Worm (Caenorhabditis elegans) whole organism, L2 larva: ENCODE measurements around the gene wht-7.

Experiments
- C34F6.9 ChIP-seq: fragments of 150-350 bp; optimal IDR thresholded peaks from 2 replicates; lab custom pipeline; 2014; ENCODE audit warnings: missing biosample characterization, missing genetic modification characterization
- F13H6.1 ChIP-seq: sonication (generic microtip); optimal IDR thresholded peaks from 2 replicates; lab custom pipeline; 2016; ENCODE audit warnings: missing genetic modification characterization, missing compliant biosample characterization
- R02D3.7 ChIP-seq: fragments of 150-350 bp; optimal IDR thresholded peaks from 2 replicates; lab custom pipeline; 2014; ENCODE audit warnings: missing biosample characterization, missing genetic modification characterization
- Y55F3AM.14 ChIP-seq: fragments of 200-800 bp; sonication (Bioruptor generic); optimal IDR thresholded peaks from 2 replicates; lab custom pipeline; 2018; ENCODE audit warnings: mild to moderate bottlenecking, missing genetic modification characterization, missing compliant biosample characterization
- ZK546.5 ChIP-seq: sonication (generic microtip); optimal IDR thresholded peaks from 2 replicates; lab custom pipeline; 2017; ENCODE audit warnings: missing biosample characterization, missing genetic modification characterization
- alr-1 ChIP-seq: fragments of 150-350 bp; optimal IDR thresholded peaks from 2 replicates; lab custom pipeline; 2014; ENCODE audit warnings: missing biosample characterization, missing genetic modification characterization
- aly-2 ChIP-seq: fragments of 150-350 bp; optimal IDR thresholded peaks from 2 replicates; lab custom pipeline; 2014; ENCODE audit warnings: missing biosample characterization, missing genetic modification characterization
- ama-1 ChIP-seq: fragments of 150-350 bp; optimal IDR thresholded peaks from 2 replicates; lab custom pipeline; 2018; ENCODE audit warnings: inconsistent platforms
- blmp-1 ChIP-seq: sonication (generic microtip); optimal IDR thresholded peaks from 2 replicates; lab custom pipeline; 2017; ENCODE audit warnings: missing genetic modification characterization, mild to moderate bottlenecking, missing compliant biosample characterization, antibody characterized with exemption, moderate library complexity; ENCODE audit not compliant: insufficient read depth
- ceh-82 ChIP-seq: fragments of 150-350 bp; optimal IDR thresholded peaks from 2 replicates; lab custom pipeline; 2014; ENCODE audit warnings: missing biosample characterization, missing genetic modification characterization
- crh-2 ChIP-seq: sonication (generic microtip); optimal IDR thresholded peaks from 2 replicates; lab custom pipeline; 2017; ENCODE audit warnings: missing biosample characterization, missing genetic modification characterization
- dmd-4 ChIP-seq: sonication (generic microtip); optimal IDR thresholded peaks from 2 replicates; lab custom pipeline; 2017; ENCODE audit warnings: missing biosample characterization, missing genetic modification characterization
- egl-27 ChIP-seq: sonication (generic microtip); optimal IDR thresholded peaks from 3 replicates; lab custom pipeline; 2017; ENCODE audit warnings: missing biosample characterization, missing genetic modification reagents, missing genetic modification characterization
- fos-1 ChIP-seq: fragments of 150-350 bp; optimal IDR thresholded peaks from 2 replicates; lab custom pipeline; 2014; ENCODE audit warnings: missing biosample characterization, missing genetic modification characterization
- gmeb-1 ChIP-seq: fragments of 150-350 bp; optimal IDR thresholded peaks from 2 replicates; lab custom pipeline; 2014; ENCODE audit warnings: missing biosample characterization, missing genetic modification characterization
- lin-11 ChIP-seq: fragments of 150-350 bp; sonication (generic microtip); optimal IDR thresholded peaks from 2 replicates; lab custom pipeline; 2014; ENCODE audit warnings: missing biosample characterization, missing genetic modification characterization, inconsistent platforms, mixed read lengths
- lin-13 ChIP-seq: fragments of 150-350 bp; optimal IDR thresholded peaks from 2 replicates; lab custom pipeline; 2014; ENCODE audit warnings: missing biosample characterization, missing genetic modification reagents, missing genetic modification characterization
- lin-39 ChIP-seq: fragments of 150-350 bp; optimal IDR thresholded peaks from 2 replicates; lab custom pipeline; 2014; ENCODE audit warnings: missing biosample characterization, missing genetic modification reagents, missing genetic modification characterization
- lsy-2 ChIP-seq, 2 experiments: fragments of 150-350 bp in 1 of 2; sonication (generic microtip) in 1 of 2; optimal IDR thresholded peaks; 2 replicates each; lab custom pipeline; 2014 to 2017; ENCODE audit warnings: missing biosample characterization in 2 of 2, missing genetic modification characterization in 2 of 2
- mab-5 ChIP-seq: fragments of 150-350 bp; optimal IDR thresholded peaks from 2 replicates; lab custom pipeline; 2014; ENCODE audit warnings: missing biosample characterization, missing genetic modification characterization
- mdl-1 ChIP-seq, 2 experiments: fragments of 150-350 bp in 1 of 2; sonication (generic microtip) in 1 of 2; optimal IDR thresholded peaks; 2 replicates each; lab custom pipeline; 2017; ENCODE audit warnings: missing biosample characterization in 2 of 2, missing genetic modification characterization in 2 of 2
- nhr-10 ChIP-seq: sonication (generic microtip); optimal IDR thresholded peaks from 2 replicates; lab custom pipeline; 2017; ENCODE audit warnings: missing biosample characterization, missing genetic modification characterization
- nhr-11 ChIP-seq: fragments of 150-350 bp; optimal IDR thresholded peaks from 2 replicates; lab custom pipeline; 2014; ENCODE audit warnings: missing biosample characterization, missing genetic modification characterization
- nhr-12 ChIP-seq: fragments of 150-350 bp; optimal IDR thresholded peaks from 2 replicates; lab custom pipeline; 2014; ENCODE audit warnings: missing biosample characterization, missing genetic modification characterization
- nhr-129 ChIP-seq: fragments of 150-350 bp; optimal IDR thresholded peaks from 2 replicates; lab custom pipeline; 2014; ENCODE audit warnings: missing biosample characterization, missing genetic modification characterization
- nhr-21 ChIP-seq: fragments of 150-350 bp; optimal IDR thresholded peaks from 2 replicates; lab custom pipeline; 2014; ENCODE audit warnings: missing biosample characterization, missing genetic modification characterization
- nhr-23 ChIP-seq: fragments of 150-350 bp; optimal IDR thresholded peaks from 2 replicates; lab custom pipeline; 2014; ENCODE audit warnings: missing biosample characterization, missing genetic modification reagents, missing genetic modification characterization
- nhr-237 ChIP-seq: fragments of 150-350 bp; optimal IDR thresholded peaks from 2 replicates; lab custom pipeline; 2014; ENCODE audit warnings: missing biosample characterization, missing genetic modification characterization
- nhr-25 ChIP-seq: fragments of 150-350 bp; sonication (generic microtip); optimal IDR thresholded peaks from 3 replicates; lab custom pipeline; 2014; ENCODE audit warnings: missing biosample characterization, missing genetic modification characterization
- nhr-6 ChIP-seq: fragments of 150-350 bp; optimal IDR thresholded peaks from 2 replicates; lab custom pipeline; 2014; ENCODE audit warnings: missing biosample characterization, missing genetic modification characterization
- nhr-77 ChIP-seq: fragments of 150-350 bp; optimal IDR thresholded peaks from 2 replicates; lab custom pipeline; 2014; ENCODE audit warnings: missing biosample characterization, missing genetic modification characterization
- peb-1 ChIP-seq: fragments of 150-350 bp; optimal IDR thresholded peaks from 2 replicates; lab custom pipeline; 2014; ENCODE audit warnings: missing biosample characterization, missing genetic modification characterization
- sem-4 ChIP-seq: fragments of 150-350 bp; optimal IDR thresholded peaks from 2 replicates; lab custom pipeline; 2014; ENCODE audit warnings: missing biosample characterization, missing genetic modification reagents, missing genetic modification characterization
- skn-1 ChIP-seq: sonication (generic microtip); optimal IDR thresholded peaks from 2 replicates; lab custom pipeline; 2017; ENCODE audit warnings: missing biosample characterization, missing genetic modification characterization
- sma-3 ChIP-seq: sonication (generic microtip); optimal IDR thresholded peaks from 2 replicates; lab custom pipeline; 2016; ENCODE audit warnings: missing genetic modification reagents, missing genetic modification characterization, missing compliant biosample characterization
- sma-9 ChIP-seq, 2 experiments: fragments of 150-350 bp in 1 of 2; sonication (generic microtip) in 1 of 2; optimal IDR thresholded peaks; 2 replicates each; lab custom pipeline; 2014 to 2016; ENCODE audit warnings: missing genetic modification characterization in 2 of 2, mild to moderate bottlenecking in 1 of 2, missing biosample characterization in 1 of 2, missing compliant biosample characterization in 1 of 2, missing genetic modification reagents in 1 of 2, moderate library complexity in 1 of 2
- snpc-4 ChIP-seq: fragments of 150-350 bp; optimal IDR thresholded peaks from 2 replicates; lab custom pipeline; 2014; ENCODE audit warnings: missing biosample characterization, missing genetic modification characterization
- unc-39 ChIP-seq: fragments of 150-350 bp; optimal IDR thresholded peaks from 2 replicates; lab custom pipeline; 2014; ENCODE audit warnings: missing biosample characterization, missing genetic modification characterization
- unc-55 ChIP-seq: fragments of 150-350 bp; sonication (generic microtip); optimal IDR thresholded peaks from 3 replicates; lab custom pipeline; 2014; ENCODE audit warnings: missing biosample characterization, missing genetic modification reagents, missing genetic modification characterization
- unc-62 ChIP-seq: fragments of 150-350 bp; optimal IDR thresholded peaks from 2 replicates; lab custom pipeline; 2014; ENCODE audit warnings: missing biosample characterization, missing genetic modification reagents, missing genetic modification characterization
- zag-1 ChIP-seq: fragments of 150-350 bp; optimal IDR thresholded peaks from 2 replicates; lab custom pipeline; 2014; ENCODE audit warnings: missing biosample characterization, missing genetic modification characterization
- ztf-1 ChIP-seq: fragments of 200-800 bp; sonication (Bioruptor generic); conservative IDR thresholded peaks from 2 replicates; pipeline ENCODE4 v1.3.6; 2022; ENCODE audit warnings: missing genetic modification characterization, missing compliant biosample characterization
- ztf-11 ChIP-seq: sonication (generic microtip); optimal IDR thresholded peaks from 2 replicates; lab custom pipeline; 2017; ENCODE audit warnings: missing biosample characterization, missing genetic modification characterization

The wht-7 gene

DNA sequence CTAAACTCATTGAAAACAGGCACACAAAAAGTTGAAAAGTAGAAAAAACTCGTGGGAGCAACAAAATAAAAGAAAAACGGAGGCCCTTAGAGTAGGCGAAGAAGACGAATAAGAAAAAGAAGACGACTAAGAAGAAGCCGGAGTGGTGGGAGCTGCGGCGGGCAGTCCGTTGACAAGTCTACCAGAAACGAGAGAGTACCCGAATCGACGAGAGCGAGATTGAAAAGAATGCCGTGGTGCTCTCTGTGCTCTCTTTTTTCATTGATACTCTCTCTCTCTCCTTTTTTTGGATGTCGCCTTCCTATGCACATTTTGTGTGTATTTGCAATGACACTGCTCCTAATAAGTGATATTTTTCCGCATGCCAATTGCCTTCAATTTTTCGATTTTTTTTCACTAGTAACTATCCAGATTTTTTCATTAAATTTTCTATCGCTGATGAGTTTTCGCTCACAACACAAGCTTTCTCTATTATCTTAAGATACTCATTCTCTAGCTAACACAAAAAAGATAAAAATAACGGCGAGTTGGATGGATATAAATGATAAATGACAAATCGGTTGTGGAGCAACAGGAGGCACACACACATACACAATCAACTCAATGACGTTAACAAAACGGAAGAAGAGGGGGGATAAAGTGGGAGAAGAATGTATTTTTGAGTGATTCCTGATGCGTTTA is 9.3 kb downstream of the wht-7 start (continued):
- TF ChIP-seq nhr-6 (tag; lab: Kevin White, UChicago), result no peak
- no peak for TF ChIP-seq alr-1 (tag; lab: Kevin White, UChicago)
- TF ChIP-seq nhr-11 (tag; lab: Kevin White, UChicago), result no peak

DNA sequence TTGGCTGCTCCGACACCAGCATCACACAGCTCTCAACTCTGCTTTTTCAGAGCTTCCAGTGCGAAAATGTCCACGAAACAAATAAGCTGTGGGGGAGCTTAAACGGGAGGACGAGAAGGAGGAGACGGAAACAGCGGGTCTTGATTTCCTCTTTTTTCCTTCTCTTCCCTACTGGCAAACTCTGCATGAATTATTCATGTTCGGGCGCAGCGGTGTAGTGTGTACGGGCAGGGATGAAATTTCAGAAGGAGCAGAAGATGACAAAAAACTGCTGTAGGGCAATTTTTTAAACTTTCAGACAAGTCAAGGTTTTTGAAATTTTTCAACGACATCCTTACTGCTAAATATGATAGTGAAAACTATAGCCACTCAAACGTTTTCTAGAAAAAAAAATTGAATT is 10.1 kb downstream of the wht-7 start:
- TF ChIP-seq mdl-1 (tag; optimal IDR thresholded peaks at IDR 0.05; lab: Kevin White, UChicago), result peak in 1 of 2 experiments; percentile 18
- no peak for TF ChIP-seq ama-1 (lab: Kevin White, UChicago)
- TF ChIP-seq zag-1 (tag; lab: Kevin White, UChicago), result peak; percentile 9
- TF ChIP-seq ceh-82 (tag; lab: Kevin White, UChicago), result no peak
- TF ChIP-seq nhr-77 (tag; lab: Kevin White, UChicago), result no peak
- no peak for TF ChIP-seq dmd-4
- no peak for TF ChIP-seq peb-1 (tag; lab: Kevin White, UChicago)
- TF ChIP-seq nhr-25 (tag; lab: Kevin White, UChicago), result no peak
- no peak for TF ChIP-seq nhr-12 (tag; lab: Kevin White, UChicago)
- TF ChIP-seq C34F6.9, result no peak
- TF ChIP-seq unc-39 (tag; lab: Kevin White, UChicago), result no peak
- TF ChIP-seq ztf-1 (GFP tag; lab: Robert Waterston, UW), result no peak
- peak; percentile 45 for TF ChIP-seq unc-55 (GFP tag; lab: Kevin White, UChicago)
- TF ChIP-seq sma-9 (GFP tag; optimal IDR thresholded peaks at IDR 0.05; lab: Kevin White, UChicago), result peak; percentile 28
- no peak for TF ChIP-seq sma-9 (tag; optimal IDR thresholded peaks at IDR 0.05; lab: Kevin White, UChicago)
- TF ChIP-seq nhr-10 (tag; lab: Kevin White, UChicago), result no peak
- no peak for TF ChIP-seq lin-11 (tag; lab: Kevin White, UChicago)
- TF ChIP-seq crh-2 (tag; lab: Kevin White, UChicago), result no peak
- TF ChIP-seq R02D3.7 (tag; lab: Kevin White, UChicago), result no peak
- TF ChIP-seq nhr-23, result no peak
- TF ChIP-seq blmp-1 (tag; lab: Kevin White, UChicago), result no peak
- TF ChIP-seq gmeb-1, result no peak
- TF ChIP-seq, all 48 proteins: peak for 4

DNA sequence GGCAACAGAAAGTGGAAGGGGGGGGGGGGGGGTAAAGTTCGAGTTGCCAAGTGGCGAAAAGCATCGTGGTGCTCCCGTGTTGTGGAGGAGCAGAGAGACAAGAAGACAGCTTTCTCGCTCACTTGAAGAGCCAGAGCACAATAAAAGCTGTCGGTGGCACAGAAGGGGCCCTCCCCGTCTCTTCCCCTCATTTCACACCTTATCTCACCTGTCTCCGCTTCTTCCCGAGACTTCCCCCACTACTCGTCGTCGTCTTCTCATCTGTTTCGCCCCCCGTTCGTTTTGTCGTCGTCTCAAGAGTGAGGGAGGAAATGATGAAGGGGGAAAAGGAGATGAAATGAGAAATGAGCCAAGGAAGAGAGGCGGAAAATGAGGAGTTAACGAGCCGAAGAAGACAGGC is 10.9 kb downstream of the wht-7 start:
- TF ChIP-seq ama-1 (lab: Kevin White, UChicago) (no peak), nhr-11 (tag; lab: Kevin White, UChicago) (no peak), nhr-129 (tag; lab: Kevin White, UChicago) (peak; percentile 23), F13H6.1 (tag; lab: Kevin White, UChicago) (peak; percentile 82), ztf-1 (GFP tag; lab: Robert Waterston, UW) (no peak), sma-9 (GFP tag; optimal IDR thresholded peaks at IDR 0.05; lab: Kevin White, UChicago) (peak; percentile 13), sma-9 (tag; optimal IDR thresholded peaks at IDR 0.05; lab: Kevin White, UChicago) (no peak), nhr-21 (tag; lab: Kevin White, UChicago) (no peak), C34F6.9 (peak; percentile 32), unc-55 (GFP tag; lab: Kevin White, UChicago) (peak; percentile 48), lin-13 (GFP tag; lab: Kevin White, UChicago) (peak; percentile 12), lsy-2 (tag; optimal IDR thresholded peaks at IDR 0.05; lab: Kevin White, UChicago) (peak in 1 of 2 experiments; percentile 18)

DNA sequence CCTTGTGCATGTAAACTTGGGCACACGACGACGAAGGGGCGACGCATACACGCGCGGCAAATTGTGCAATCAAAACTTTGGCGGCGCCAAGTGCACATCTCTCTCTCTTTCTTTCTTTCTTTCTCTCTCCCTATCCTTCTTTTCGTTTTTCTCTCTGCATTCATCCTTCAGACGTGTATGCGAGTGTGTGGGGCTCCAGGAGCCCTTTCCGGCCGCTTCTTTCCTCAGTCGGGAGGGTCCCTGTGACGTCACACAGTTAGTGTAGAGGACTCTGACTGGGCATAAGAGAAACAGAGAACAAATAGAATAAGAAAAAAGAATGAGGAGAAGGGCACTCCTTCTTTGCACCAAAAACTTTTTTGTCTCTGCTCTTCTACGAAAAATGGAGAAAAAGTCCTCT is 12.0 kb downstream of the wht-7 start:
- TF ChIP-seq nhr-21 (tag; lab: Kevin White, UChicago) (no peak), nhr-25 (tag; lab: Kevin White, UChicago) (no peak), ZK546.5 (tag; lab: Kevin White, UChicago) (peak; percentile 20), sem-4 (tag; lab: Kevin White, UChicago) (peak; percentile 87), mdl-1 (tag; optimal IDR thresholded peaks at IDR 0.05; lab: Kevin White, UChicago) (peak; percentile 46 to 51), nhr-11 (tag; lab: Kevin White, UChicago) (no peak), unc-62 (GFP tag; lab: Kevin White, UChicago) (no peak), R02D3.7 (tag; lab: Kevin White, UChicago) (no peak), mab-5 (tag; lab: Kevin White, UChicago) (peak; percentile 54), snpc-4 (tag; lab: Kevin White, UChicago) (no peak), lin-13 (GFP tag; lab: Kevin White, UChicago) (peak; percentile 73), Y55F3AM.14 (peak; percentile 84), nhr-12 (tag; lab: Kevin White, UChicago) (no peak), nhr-129 (tag; lab: Kevin White, UChicago) (peak; percentile 71), ceh-82 (tag; lab: Kevin White, UChicago) (no peak), sma-3 (GFP tag; lab: Kevin White, UChicago) (no peak), peb-1 (tag; lab: Kevin White, UChicago) (no peak), sma-9 (GFP tag; optimal IDR thresholded peaks at IDR 0.05; lab: Kevin White, UChicago) (peak; percentile 92), sma-9 (tag; optimal IDR thresholded peaks at IDR 0.05; lab: Kevin White, UChicago) (no peak), blmp-1 (tag; lab: Kevin White, UChicago) (no peak), aly-2 (tag; lab: Kevin White, UChicago) (no peak), alr-1 (tag; lab: Kevin White, UChicago) (no peak), unc-39 (tag; lab: Kevin White, UChicago) (no peak), fos-1 (tag; lab: Kevin White, UChicago) (no peak), skn-1 (tag; lab: Kevin White, UChicago) (no peak), gmeb-1 (no peak), egl-27 (tag; lab: Kevin White, UChicago) (peak; percentile 53), lin-39 (no peak), nhr-237 (tag; lab: Kevin White, UChicago) (no peak), ztf-11 (tag; lab: Kevin White, UChicago) (no peak)
